Fruit fly (Drosophila melanogaster): ENCODE results near the gene CG6793.

CG6793 gene

DNA sequence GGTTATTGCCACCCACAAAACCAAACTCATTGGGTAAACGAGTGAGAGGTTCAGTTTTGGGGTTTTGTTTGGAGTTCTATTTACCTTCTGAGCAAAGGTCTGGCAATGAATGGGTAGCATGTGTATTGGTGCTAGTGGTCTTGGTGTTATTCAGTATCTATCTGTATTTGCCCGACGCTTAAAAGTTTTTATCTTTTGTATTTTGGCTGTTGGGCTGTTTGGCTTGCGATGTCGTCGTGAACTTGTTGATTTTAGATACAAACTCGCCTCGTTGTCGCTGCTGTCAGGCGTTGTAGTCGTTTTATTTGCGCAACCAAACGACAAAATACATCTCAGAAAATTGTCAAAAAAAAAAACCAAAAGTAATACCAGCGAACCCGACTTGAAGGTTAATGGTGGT lies 3.3 kb downstream of the CG6793 start:
- no peak for TF ChIP-seq CG15336 (GFP tag; IDR thresholded peaks at IDR 0.05)
- no peak for TF ChIP-seq CG8119 (GFP tag; IDR thresholded peaks at IDR 0.05)
- no peak for TF ChIP-seq CG34406 (GFP tag; optimal IDR thresholded peaks at IDR 0.05)
- no peak for TF ChIP-seq topi (GFP tag; optimal IDR thresholded peaks at IDR 0.05)
- peak; percentile 95 for TF ChIP-seq fkh (GFP tag; optimal IDR thresholded peaks at IDR 0.05)

DNA sequence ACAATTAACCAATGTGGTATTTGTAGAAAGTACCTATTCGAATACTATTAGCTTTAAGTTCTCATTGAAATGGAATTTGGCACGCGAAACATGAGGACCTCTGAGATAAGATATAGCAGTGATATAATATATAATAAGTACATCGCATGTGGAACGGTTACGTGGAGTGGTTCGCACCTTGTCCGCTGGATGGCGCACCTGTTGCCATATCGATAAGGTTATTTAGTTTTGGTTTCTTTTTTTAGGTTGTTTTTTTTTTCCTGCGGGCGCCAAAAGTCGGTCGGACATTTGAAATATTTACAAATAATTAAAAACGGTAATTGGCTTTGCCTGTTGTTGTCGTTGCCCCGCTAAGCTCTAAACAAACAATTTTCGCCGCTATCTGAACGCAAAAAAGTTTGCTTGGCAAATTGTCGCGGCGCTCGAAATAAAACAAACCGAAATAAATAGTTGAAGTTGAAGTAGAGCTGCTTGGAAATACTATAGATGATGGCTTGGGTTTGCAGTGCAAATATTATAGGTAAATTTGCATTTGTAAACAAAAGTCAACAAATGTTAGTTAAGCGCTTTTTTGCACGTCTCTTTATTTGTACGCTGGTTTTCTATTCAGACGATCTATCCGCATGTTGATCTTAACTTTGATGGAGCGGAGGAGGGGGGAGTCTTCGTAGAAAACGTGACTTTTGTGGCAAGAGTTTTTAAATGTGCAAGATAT lies 7.6 kb downstream of the CG6793 start:
- peak; percentile 25 for TF ChIP-seq vri (GFP tag; optimal IDR thresholded peaks at IDR 0.05)
- TF ChIP-seq salr (GFP tag; optimal IDR thresholded peaks at IDR 0.05), result no peak
- 0 out of 3 replicates have a peak, but pooled peaks have one; percentile 22 for TF ChIP-seq CG6163 (GFP tag; IDR thresholded peaks at IDR 0.05)
- TF ChIP-seq cyc (GFP tag; optimal IDR thresholded peaks at IDR 0.05), result no peak
- TF ChIP-seq fkh (GFP tag; optimal IDR thresholded peaks at IDR 0.05), result peak; percentile 51
- TF ChIP-seq Gug (GFP tag; IDR thresholded peaks at IDR 0.05), result no peak
- TF ChIP-seq CG11762 (GFP tag; optimal IDR thresholded peaks at IDR 0.05; ENCODE audit: insufficient read depth), result no peak
- no peak for TF ChIP-seq Eip78C (GFP tag)

DNA sequence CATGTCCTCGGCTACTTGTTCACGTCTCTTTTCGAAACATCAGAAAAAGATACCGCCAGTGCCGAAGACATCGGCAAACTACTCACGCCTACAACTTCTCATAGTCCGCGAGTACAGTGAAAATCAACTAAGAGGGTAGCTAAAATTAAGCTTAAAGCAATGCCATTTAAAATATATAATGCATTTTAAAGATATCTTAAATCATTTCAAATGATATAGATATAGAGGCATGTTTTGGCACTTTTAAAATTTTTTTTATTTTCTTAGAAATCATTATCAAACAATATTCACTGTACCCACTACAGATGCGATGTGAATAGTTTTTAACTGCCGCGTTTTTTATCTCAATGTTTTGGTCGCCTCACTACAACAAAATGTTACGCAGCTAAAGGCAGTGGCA lies 8.4 kb downstream of the CG6793 start:
- TF ChIP-seq CG1621 (tag; optimal IDR thresholded peaks at IDR 0.05) (no peak), CG11762 (GFP tag; optimal IDR thresholded peaks at IDR 0.05; ENCODE audit: insufficient read depth) (no peak), Met (GFP tag; optimal IDR thresholded peaks at IDR 0.05) (no peak), CG10631 (GFP tag; optimal IDR thresholded peaks at IDR 0.05) (peak; percentile 38), CG6792 (GFP tag; optimal IDR thresholded peaks at IDR 0.05) (no peak), fd59A (GFP tag; optimal IDR thresholded peaks at IDR 0.05) (no peak), Ets21C (GFP tag; optimal IDR thresholded peaks at IDR 0.05) (no peak), CG7368 (GFP tag; optimal IDR thresholded peaks at IDR 0.05) (no peak), CG16779 (tag; optimal IDR thresholded peaks at IDR 0.05) (no peak), lz (GFP tag; optimal IDR thresholded peaks at IDR 0.05) (no peak), Eip93F (GFP tag; optimal IDR thresholded peaks at IDR 0.05) (no peak), salr (GFP tag; optimal IDR thresholded peaks at IDR 0.05) (no peak), CG3919 (GFP tag; optimal IDR thresholded peaks at IDR 0.05) (no peak), CG6854 (GFP tag; optimal IDR thresholded peaks at IDR 0.05) (no peak), ss (GFP tag; optimal IDR thresholded peaks at IDR 0.05) (no peak), eg (GFP tag; IDR thresholded peaks at IDR 0.05) (peak; percentile 63), achi (GFP tag; optimal IDR thresholded peaks at IDR 0.05) (no peak), CG11294 (GFP tag; IDR thresholded peaks at IDR 0.05) (no peak), cyc (GFP tag; optimal IDR thresholded peaks at IDR 0.05) (no peak), pdm3 (GFP tag; optimal IDR thresholded peaks at IDR 0.05) (no peak), Ets96B (tag; optimal IDR thresholded peaks at IDR 0.05) (peak; percentile 21), Hr4 (GFP tag; optimal IDR thresholded peaks at IDR 0.05) (peak; percentile 6), Gug (GFP tag; IDR thresholded peaks at IDR 0.05) (peak; percentile 40; the same call in 1 of the 2 replicates), CG3032 (tag; optimal IDR thresholded peaks at IDR 0.05) (peak; percentile 2), esn (GFP tag; optimal IDR thresholded peaks at IDR 0.05) (no peak), CG9139 (GFP tag; optimal IDR thresholded peaks at IDR 0.05) (no peak), dac (GFP tag; optimal IDR thresholded peaks at IDR 0.05) (no peak), OdsH (GFP tag; optimal IDR thresholded peaks at IDR 0.05) (no peak), topi (GFP tag; optimal IDR thresholded peaks at IDR 0.05) (no peak), Lpt (GFP tag; optimal IDR thresholded peaks at IDR 0.05) (no peak), Blimp-1 (GFP tag; optimal IDR thresholded peaks at IDR 0.05) (no peak), Smox (GFP tag; optimal IDR thresholded peaks at IDR 0.05) (no peak), Hr39 (GFP tag; optimal IDR thresholded peaks at IDR 0.05) (no peak), fkh (GFP tag; optimal IDR thresholded peaks at IDR 0.05) (no peak), CG34406 (GFP tag; optimal IDR thresholded peaks at IDR 0.05) (no peak), CG31627 (GFP tag; optimal IDR thresholded peaks at IDR 0.05) (no peak), Sox14 (GFP tag; optimal IDR thresholded peaks at IDR 0.05) (no peak), CG32006 (GFP tag; optimal IDR thresholded peaks at IDR 0.05) (peak; percentile 33), CG8632 (GFP tag; optimal IDR thresholded peaks at IDR 0.05) (no peak), vri (GFP tag; optimal IDR thresholded peaks at IDR 0.05) (no peak), svp (GFP tag) (no peak), Eip75B (GFP tag; optimal IDR thresholded peaks at IDR 0.05) (no peak), CG6276 (GFP tag; optimal IDR thresholded peaks at IDR 0.05) (peak; percentile 17)
